ENCODE assay signal across 1 fruit fly cellular context in genomic region chrX:6376748-6377147, dm6.
A peak's percentile ranks its signal among the peaks of the same experiment; 100 is the strongest.
TF ChIP-seq lines count a peak whose summit lies in the region.

No protein-coding gene starts in this region.

TF ChIP-seq in whole organism, embryonic, 481 proteins besides CTCF, POLR2A, EP300 and RAD21 (continued from another document and continues in another):
- TF ChIP-seq Dek (tag; optimal IDR thresholded peaks at IDR 0.05; lab: Kevin White, UChicago), result no peak
- no peak for TF ChIP-seq chn (GFP tag; optimal IDR thresholded peaks at IDR 0.05; lab: Kevin White, UChicago)
- no peak for TF ChIP-seq CG13894 (tag; optimal IDR thresholded peaks at IDR 0.05; lab: Kevin White, UChicago)
- TF ChIP-seq Mes4 (GFP tag; optimal IDR thresholded peaks at IDR 0.05; lab: Kevin White, UChicago), result no peak
- TF ChIP-seq CG13424 (tag; optimal IDR thresholded peaks at IDR 0.05; lab: Kevin White, UChicago), result peak; percentile 15
- no peak for TF ChIP-seq psq (GFP tag; optimal IDR thresholded peaks at IDR 0.05; lab: Kevin White, UChicago)
- no peak for TF ChIP-seq CG10147 (GFP tag; optimal IDR thresholded peaks at IDR 0.05; lab: Kevin White, UChicago)
- no peak for TF ChIP-seq CG6272 (GFP tag; IDR thresholded peaks at IDR 0.05; lab: Robert Waterston, UW)
- no peak for TF ChIP-seq Bgb (GFP tag; IDR thresholded peaks at IDR 0.05; lab: Robert Waterston, UW; ENCODE audit: partially characterized antibody)
- peak; percentile 27; the same call in 1 of the 2 replicates for TF ChIP-seq Atf6 (GFP tag; IDR thresholded peaks at IDR 0.05; lab: Robert Waterston, UW)
- no peak for TF ChIP-seq cad (GFP tag; optimal IDR thresholded peaks at IDR 0.05; lab: Kevin White, UChicago)
- no peak for TF ChIP-seq sug (tag; optimal IDR thresholded peaks at IDR 0.05; lab: Kevin White, UChicago)
- no peak for TF ChIP-seq CG13775 (GFP tag; optimal IDR thresholded peaks at IDR 0.05; lab: Kevin White, UChicago)
- TF ChIP-seq CG7987 (GFP tag; optimal IDR thresholded peaks at IDR 0.05; lab: Kevin White, UChicago), result no peak
- no peak for TF ChIP-seq Aef1 (GFP tag; IDR thresholded peaks at IDR 0.05; lab: Robert Waterston, UW)
- TF ChIP-seq CG4282 (GFP tag; optimal IDR thresholded peaks at IDR 0.05; lab: Kevin White, UChicago), result no peak
- no peak for TF ChIP-seq Tbp (GFP tag; optimal IDR thresholded peaks at IDR 0.05; lab: Kevin White, UChicago)
- no peak for TF ChIP-seq bowl (GFP tag; IDR thresholded peaks at IDR 0.05; lab: Robert Waterston, UW)
- TF ChIP-seq CG30403 (GFP tag; optimal IDR thresholded peaks at IDR 0.05; lab: Kevin White, UChicago), result peak; percentile 15
- TF ChIP-seq CG7372 (GFP tag; IDR thresholded peaks at IDR 0.05; lab: Robert Waterston, UW), result no peak
- TF ChIP-seq B-H1 (GFP tag; IDR thresholded peaks at IDR 0.05; lab: Robert Waterston, UW), result no peak
- no peak for TF ChIP-seq CG1832 (GFP tag; optimal IDR thresholded peaks at IDR 0.05; lab: Kevin White, UChicago)
- no peak for TF ChIP-seq Dref (GFP tag; IDR thresholded peaks at IDR 0.05; lab: Robert Waterston, UW)
- no peak for TF ChIP-seq corto (GFP tag; optimal IDR thresholded peaks at IDR 0.05; lab: Kevin White, UChicago)
- TF ChIP-seq pfk (GFP tag; optimal IDR thresholded peaks at IDR 0.05; lab: Kevin White, UChicago), result no peak
- no peak for TF ChIP-seq CG1529 (GFP tag; optimal IDR thresholded peaks at IDR 0.05; lab: Kevin White, UChicago)
- TF ChIP-seq CG12219 (GFP tag; optimal IDR thresholded peaks at IDR 0.05; lab: Kevin White, UChicago), result no peak
- TF ChIP-seq Gsc (GFP tag; IDR thresholded peaks at IDR 0.05; lab: Robert Waterston, UW), result no peak
- no peak for TF ChIP-seq insv (GFP tag; optimal IDR thresholded peaks at IDR 0.05; lab: Kevin White, UChicago)
- TF ChIP-seq ems (GFP tag; optimal IDR thresholded peaks at IDR 0.05; lab: Kevin White, UChicago), result no peak
- no peak for TF ChIP-seq gce (GFP tag; IDR thresholded peaks at IDR 0.05; lab: Robert Waterston, UW)
- TF ChIP-seq run (tag; optimal IDR thresholded peaks at IDR 0.05; lab: Kevin White, UChicago), result no peak
- peak; percentile 45 for TF ChIP-seq Hmr (GFP tag; optimal IDR thresholded peaks at IDR 0.05; lab: Kevin White, UChicago)
- no peak for TF ChIP-seq CG14710 (tag; optimal IDR thresholded peaks at IDR 0.05; lab: Kevin White, UChicago)
- no peak for TF ChIP-seq CG15073 (GFP tag; optimal IDR thresholded peaks at IDR 0.05; lab: Kevin White, UChicago)
- no peak for TF ChIP-seq sim (GFP tag; IDR thresholded peaks at IDR 0.05; lab: Robert Waterston, UW)
- TF ChIP-seq CG7839 (tag; optimal IDR thresholded peaks at IDR 0.05; lab: Kevin White, UChicago), result peak; percentile 48
- no peak for TF ChIP-seq NC2β (GFP tag; optimal IDR thresholded peaks at IDR 0.05; lab: Kevin White, UChicago)
- peak; percentile 27 for TF ChIP-seq CG17359 (tag; optimal IDR thresholded peaks at IDR 0.05; lab: Kevin White, UChicago)
- TF ChIP-seq Hmx (GFP tag; optimal IDR thresholded peaks at IDR 0.05; lab: Kevin White, UChicago), result no peak
- no peak for TF ChIP-seq odd (GFP tag; optimal IDR thresholded peaks at IDR 0.05; lab: Kevin White, UChicago)
- no peak for TF ChIP-seq inv (GFP tag; IDR thresholded peaks at IDR 0.05; lab: Robert Waterston, UW; ENCODE audit: partially characterized antibody)
- peak; percentile 49 for TF ChIP-seq lab (GFP tag; optimal IDR thresholded peaks at IDR 0.05; lab: Kevin White, UChicago)
- TF ChIP-seq da (GFP tag; optimal IDR thresholded peaks at IDR 0.05; lab: Kevin White, UChicago), result no peak
- TF ChIP-seq Pdp1 (GFP tag; optimal IDR thresholded peaks at IDR 0.05; lab: Kevin White, UChicago), result peak in 1 of 2 experiments; percentile 19
- no peak for TF ChIP-seq gfzf (GFP tag; optimal IDR thresholded peaks at IDR 0.05; lab: Kevin White, UChicago)
- no peak for TF ChIP-seq tup (GFP tag; optimal IDR thresholded peaks at IDR 0.05; lab: Kevin White, UChicago)
- no peak for TF ChIP-seq ara (GFP tag; IDR thresholded peaks at IDR 0.05; lab: Robert Waterston, UW)
- TF ChIP-seq vvl (GFP tag; IDR thresholded peaks at IDR 0.05; lab: Robert Waterston, UW), result no peak
- no peak for TF ChIP-seq CG16779 (GFP tag; IDR thresholded peaks at IDR 0.05; lab: Robert Waterston, UW)
- TF ChIP-seq CG9797 (GFP tag; optimal IDR thresholded peaks at IDR 0.05; lab: Kevin White, UChicago), result no peak
- TF ChIP-seq Abd-B (GFP tag; optimal IDR thresholded peaks at IDR 0.05; lab: Kevin White, UChicago), result no peak
- TF ChIP-seq CG6813 (GFP tag; optimal IDR thresholded peaks at IDR 0.05; lab: Kevin White, UChicago), result no peak
- no peak for TF ChIP-seq CG33557 (GFP tag; optimal IDR thresholded peaks at IDR 0.05; lab: Kevin White, UChicago)
- no peak for TF ChIP-seq CG3995 (GFP tag; optimal IDR thresholded peaks at IDR 0.05; lab: Kevin White, UChicago)
- no peak for TF ChIP-seq yki (optimal IDR thresholded peaks at IDR 0.05; lab: Kevin White, UChicago)
- no peak for TF ChIP-seq Kr (GFP tag; optimal IDR thresholded peaks at IDR 0.05; lab: Kevin White, UChicago)
- TF ChIP-seq Chrac-16 (GFP tag; optimal IDR thresholded peaks at IDR 0.05; lab: Kevin White, UChicago), result no peak
- TF ChIP-seq MBD-R2 (GFP tag; IDR thresholded peaks at IDR 0.05; lab: Robert Waterston, UW), result no peak
- TF ChIP-seq CG6683 (GFP tag; optimal IDR thresholded peaks at IDR 0.05; lab: Kevin White, UChicago), result no peak
- no peak for TF ChIP-seq cwo (GFP tag; optimal IDR thresholded peaks at IDR 0.05; lab: Kevin White, UChicago)
- TF ChIP-seq tll (GFP tag; optimal IDR thresholded peaks at IDR 0.05; lab: Kevin White, UChicago), result no peak
- TF ChIP-seq Doc3 (GFP tag; IDR thresholded peaks at IDR 0.05; lab: Robert Waterston, UW; ENCODE audit: partially characterized antibody), result no peak
- no peak for TF ChIP-seq Lhr (GFP tag; optimal IDR thresholded peaks at IDR 0.05; lab: Kevin White, UChicago)
- no peak for TF ChIP-seq CG17328 (GFP tag; IDR thresholded peaks at IDR 0.05; lab: Robert Waterston, UW)
- no peak for TF ChIP-seq Nf-YA (GFP tag; IDR thresholded peaks at IDR 0.05; lab: Robert Waterston, UW)
- no peak for TF ChIP-seq trh (GFP tag; optimal IDR thresholded peaks at IDR 0.05; lab: Kevin White, UChicago)
- no peak for TF ChIP-seq h (optimal IDR thresholded peaks at IDR 0.05; lab: Kevin White, UChicago)
- TF ChIP-seq jing (GFP tag; optimal IDR thresholded peaks at IDR 0.05; lab: Kevin White, UChicago), result no peak
- no peak for TF ChIP-seq vnd (GFP tag; IDR thresholded peaks at IDR 0.05; lab: Robert Waterston, UW; ENCODE audit: partially characterized antibody)
- no peak for TF ChIP-seq CG12071 (GFP tag; optimal IDR thresholded peaks at IDR 0.05; lab: Kevin White, UChicago)
- peak; percentile 61 for TF ChIP-seq row (GFP tag; IDR thresholded peaks at IDR 0.05; lab: Robert Waterston, UW)
- no peak for TF ChIP-seq CG32767 (GFP tag; IDR thresholded peaks at IDR 0.05; lab: Robert Waterston, UW)
- TF ChIP-seq CHES-1-like (GFP tag; optimal IDR thresholded peaks at IDR 0.05; lab: Kevin White, UChicago), result no peak
- TF ChIP-seq nerfin-1 (tag; optimal IDR thresholded peaks at IDR 0.05; lab: Kevin White, UChicago), result no peak
- no peak for TF ChIP-seq CG43689 (GFP tag; IDR thresholded peaks at IDR 0.05; lab: Robert Waterston, UW)
- no peak for TF ChIP-seq ato (GFP tag; IDR thresholded peaks at IDR 0.05; lab: Robert Waterston, UW; ENCODE audit: partially characterized antibody)
- TF ChIP-seq Mad (GFP tag; optimal IDR thresholded peaks at IDR 0.05; lab: Kevin White, UChicago), result no peak
- TF ChIP-seq pita (GFP tag; optimal IDR thresholded peaks at IDR 0.05; lab: Kevin White, UChicago), result no peak
- TF ChIP-seq Dip2 (GFP tag; IDR thresholded peaks at IDR 0.05; lab: Robert Waterston, UW), result no peak
- no peak for TF ChIP-seq HmgZ (tag; optimal IDR thresholded peaks at IDR 0.05; lab: Kevin White, UChicago)
- TF ChIP-seq CG11696 (GFP tag; IDR thresholded peaks at IDR 0.05; lab: Robert Waterston, UW), result no peak
- no peak for TF ChIP-seq Lim3 (GFP tag; IDR thresholded peaks at IDR 0.05; lab: Robert Waterston, UW)
- peak; percentile 23 for TF ChIP-seq Sox102F (GFP tag; optimal IDR thresholded peaks at IDR 0.05; lab: Kevin White, UChicago)
- TF ChIP-seq ind (GFP tag; optimal IDR thresholded peaks at IDR 0.05; lab: Kevin White, UChicago), result peak; percentile 31
- no peak for TF ChIP-seq CG4360 (GFP tag; IDR thresholded peaks at IDR 0.05; lab: Robert Waterston, UW)
- peak; percentile 3 for TF ChIP-seq CG1603 (tag; optimal IDR thresholded peaks at IDR 0.05; lab: Kevin White, UChicago)
- no peak for TF ChIP-seq Poxn (GFP tag; IDR thresholded peaks at IDR 0.05; lab: Robert Waterston, UW)
- TF ChIP-seq CG15479 (GFP tag; optimal IDR thresholded peaks at IDR 0.05; lab: Kevin White, UChicago), result no peak
- no peak for TF ChIP-seq Elba2 (GFP tag; optimal IDR thresholded peaks at IDR 0.05; lab: Kevin White, UChicago)
- no peak for TF ChIP-seq CG13287 (GFP tag; IDR thresholded peaks at IDR 0.05; lab: Robert Waterston, UW; ENCODE audit: partially characterized antibody)
- TF ChIP-seq knrl (GFP tag; IDR thresholded peaks at IDR 0.05; lab: Robert Waterston, UW; ENCODE audit: partially characterized antibody), result no peak
- TF ChIP-seq CG15696 (tag; optimal IDR thresholded peaks at IDR 0.05; lab: Kevin White, UChicago), result no peak
- no peak for TF ChIP-seq CG10274 (GFP tag; optimal IDR thresholded peaks at IDR 0.05; lab: Kevin White, UChicago)
- no peak for TF ChIP-seq otp (GFP tag; IDR thresholded peaks at IDR 0.05; lab: Robert Waterston, UW)
- TF ChIP-seq CG17612 (GFP tag; IDR thresholded peaks at IDR 0.05; lab: Robert Waterston, UW), result no peak
- no peak for TF ChIP-seq CG8089 (GFP tag; optimal IDR thresholded peaks at IDR 0.05; lab: Kevin White, UChicago)
- no peak for TF ChIP-seq HmgD (GFP tag; optimal IDR thresholded peaks at IDR 0.05; lab: Kevin White, UChicago)
- TF ChIP-seq CG4730 (GFP tag; IDR thresholded peaks at IDR 0.05; lab: Robert Waterston, UW), result no peak
- TF ChIP-seq jigr1 (GFP tag; IDR thresholded peaks at IDR 0.05; lab: Robert Waterston, UW), result no peak
- TF ChIP-seq CG18011 (GFP tag; optimal IDR thresholded peaks at IDR 0.05; lab: Kevin White, UChicago), result no peak
- TF ChIP-seq CG2202 (tag; optimal IDR thresholded peaks at IDR 0.05; lab: Kevin White, UChicago), result no peak
- no peak for TF ChIP-seq gcm (GFP tag; optimal IDR thresholded peaks at IDR 0.05; lab: Kevin White, UChicago)
- TF ChIP-seq CG4328 (GFP tag; optimal IDR thresholded peaks at IDR 0.05; lab: Kevin White, UChicago), result no peak
- TF ChIP-seq Atf3 (GFP tag; optimal IDR thresholded peaks at IDR 0.05; lab: Kevin White, UChicago), result no peak
- no peak for TF ChIP-seq BEAF-32 (GFP tag; optimal IDR thresholded peaks at IDR 0.05; lab: Kevin White, UChicago)
- TF ChIP-seq PHDP (tag; optimal IDR thresholded peaks at IDR 0.05; lab: Kevin White, UChicago), result peak; percentile 24
- TF ChIP-seq CG10543 (GFP tag; optimal IDR thresholded peaks at IDR 0.05; lab: Kevin White, UChicago), result no peak
- no peak for TF ChIP-seq fru (optimal IDR thresholded peaks at IDR 0.05; lab: Kevin White, UChicago)
- TF ChIP-seq BtbVII (GFP tag; optimal IDR thresholded peaks at IDR 0.05; lab: Kevin White, UChicago), result no peak
- no peak for TF ChIP-seq crc (GFP tag; optimal IDR thresholded peaks at IDR 0.05; lab: Kevin White, UChicago)
- TF ChIP-seq CG9215 (GFP tag; IDR thresholded peaks at IDR 0.05; lab: Robert Waterston, UW), result no peak
- no peak for TF ChIP-seq E2f2 (GFP tag; IDR thresholded peaks at IDR 0.05; lab: Robert Waterston, UW)
- no peak for TF ChIP-seq CG12236 (GFP tag; optimal IDR thresholded peaks at IDR 0.05; lab: Kevin White, UChicago)
- no peak for TF ChIP-seq Drgx (GFP tag; IDR thresholded peaks at IDR 0.05; lab: Robert Waterston, UW)
- no peak for TF ChIP-seq CG8924 (tag; optimal IDR thresholded peaks at IDR 0.05; lab: Kevin White, UChicago)
- TF ChIP-seq ken (GFP tag; IDR thresholded peaks at IDR 0.05; lab: Robert Waterston, UW), result no peak
- no peak for TF ChIP-seq fd64A (GFP tag; optimal IDR thresholded peaks at IDR 0.05; lab: Kevin White, UChicago)
- TF ChIP-seq CG12391 (tag; optimal IDR thresholded peaks at IDR 0.05; lab: Kevin White, UChicago), result peak; percentile 14
- TF ChIP-seq fu2 (GFP tag; optimal IDR thresholded peaks at IDR 0.05; lab: Kevin White, UChicago), result no peak
- no peak for TF ChIP-seq Sry-β (GFP tag; optimal IDR thresholded peaks at IDR 0.05; lab: Kevin White, UChicago)
- TF ChIP-seq Awh (GFP tag; IDR thresholded peaks at IDR 0.05; lab: Robert Waterston, UW), result no peak
- peak; percentile 50 for TF ChIP-seq CG11504 (tag; optimal IDR thresholded peaks at IDR 0.05; lab: Kevin White, UChicago)
- no peak for TF ChIP-seq Fer2 (tag; optimal IDR thresholded peaks at IDR 0.05; lab: Kevin White, UChicago)
- TF ChIP-seq CG16815 (GFP tag; optimal IDR thresholded peaks at IDR 0.05; lab: Kevin White, UChicago), result no peak
- no peak for TF ChIP-seq CG11695 (GFP tag; IDR thresholded peaks at IDR 0.05; lab: Robert Waterston, UW)
- no peak for TF ChIP-seq CG30431 (GFP tag; optimal IDR thresholded peaks at IDR 0.05; lab: Kevin White, UChicago)
- TF ChIP-seq CG31365 (tag; optimal IDR thresholded peaks at IDR 0.05; lab: Kevin White, UChicago), result no peak
- TF ChIP-seq ranshi (GFP tag; IDR thresholded peaks at IDR 0.05; lab: Robert Waterston, UW), result 0 out of 2 replicates have a peak, but pooled peaks have one; percentile 20
- no peak for TF ChIP-seq HLH54F (GFP tag; optimal IDR thresholded peaks at IDR 0.05; lab: Kevin White, UChicago)
- TF ChIP-seq Hsf (GFP tag; optimal IDR thresholded peaks at IDR 0.05; lab: Kevin White, UChicago), result peak; percentile 20
- no peak for TF ChIP-seq CG10654 (GFP tag; optimal IDR thresholded peaks at IDR 0.05; lab: Kevin White, UChicago)
- TF ChIP-seq CG31224 (GFP tag; IDR thresholded peaks at IDR 0.05; lab: Robert Waterston, UW), result no peak
- no peak for TF ChIP-seq her (GFP tag; optimal IDR thresholded peaks at IDR 0.05; lab: Kevin White, UChicago)
- no peak for TF ChIP-seq z (GFP tag; IDR thresholded peaks at IDR 0.05; lab: Robert Waterston, UW)
- no peak for TF ChIP-seq klu (GFP tag; IDR thresholded peaks at IDR 0.05; lab: Robert Waterston, UW)
- no peak for TF ChIP-seq Dll (GFP tag; IDR thresholded peaks at IDR 0.05; lab: Robert Waterston, UW; ENCODE audit: partially characterized antibody)
- TF ChIP-seq Scr (GFP tag; IDR thresholded peaks at IDR 0.05; lab: Robert Waterston, UW; ENCODE audit: partially characterized antibody), result no peak
- TF ChIP-seq CG2712 (tag; optimal IDR thresholded peaks at IDR 0.05; lab: Kevin White, UChicago), result no peak
- TF ChIP-seq slbo (GFP tag; IDR thresholded peaks at IDR 0.05; lab: Robert Waterston, UW), result peak; percentile 52
- no peak for TF ChIP-seq CG7271 (tag; optimal IDR thresholded peaks at IDR 0.05; lab: Kevin White, UChicago)
